Fruit fly (Drosophila melanogaster) whole organism, prepupa: ENCODE data around the gene CG13071.

Source experiments
- CG3032 ChIP-seq: fragments of 200-800 bp; optimal IDR thresholded peaks from 2 replicates; lab custom pipeline; 2019; ENCODE audit warnings: missing biosample characterization, mild to moderate bottlenecking, missing genetic modification characterization, moderate library complexity
- Ets96B ChIP-seq: fragments of 200-800 bp; optimal IDR thresholded peaks from 2 replicates; lab custom pipeline; 2019; ENCODE audit warnings: missing biosample characterization, mild to moderate bottlenecking, missing genetic modification characterization, moderate library complexity
- Hr38 ChIP-seq: sonication (Bioruptor generic); optimal IDR thresholded peaks from 2 replicates; lab custom pipeline; 2016; ENCODE audit warnings: missing biosample characterization, missing genetic modification characterization
- acj6 ChIP-seq: fragments of 200-800 bp; sonication (Bioruptor generic); optimal IDR thresholded peaks from 3 replicates; lab custom pipeline; 2016; ENCODE audit warnings: missing biosample characterization, missing genetic modification characterization

- TF ChIP-seq Hr38 (no peak), acj6 (GFP tag; lab: Kevin White, UChicago) (no peak), CG3032 (tag; lab: Kevin White, UChicago) (no peak), Ets96B (tag; lab: Kevin White, UChicago) (no peak)
Measured at dm6 chr3L:16263043-16263442, 503 bp downstream of the CG13071 start, which contains the start of gene CG13070.
